Worm (Caenorhabditis elegans) whole organism, mixed stage, embryonic: ENCODE results near the gene C37C3.11.
A peak's percentile ranks its signal among the peaks of the same experiment; 100 is the strongest.

Experiments
- M03D4.4 ChIP-seq: sonication (generic microtip); optimal IDR thresholded peaks from 2 replicates; lab custom pipeline; 2017; ENCODE audit warnings: mild to moderate bottlenecking, missing genetic modification characterization, missing compliant biosample characterization
- bed-3 ChIP-seq: fragments of 200-800 bp; sonication (Bioruptor generic); optimal IDR thresholded peaks from 3 replicates; lab custom pipeline; 2018; ENCODE audit warnings: mild to moderate bottlenecking, missing genetic modification characterization, moderate library complexity, missing compliant biosample characterization
- blmp-1 ChIP-seq: fragments of 150-350 bp; optimal IDR thresholded peaks from 2 replicates; lab custom pipeline; 2014; ENCODE audit warnings: missing biosample characterization, missing genetic modification characterization
- ceh-39 ChIP-seq: fragments of 150-350 bp; optimal IDR thresholded peaks from 2 replicates; lab custom pipeline; 2014; ENCODE audit warnings: missing biosample characterization, missing genetic modification characterization
- ceh-43 ChIP-seq: fragments of 200-800 bp; sonication (Bioruptor generic); optimal IDR thresholded peaks from 2 replicates; lab custom pipeline; 2018; ENCODE audit warnings: mild to moderate bottlenecking, missing genetic modification characterization, moderate library complexity, missing compliant biosample characterization
- ceh-83 ChIP-seq: fragments of 200-800 bp; sonication (Bioruptor generic); optimal IDR thresholded peaks from 2 replicates; lab custom pipeline; 2018; ENCODE audit warnings: mild to moderate bottlenecking, missing genetic modification characterization, missing compliant biosample characterization
- ces-1 ChIP-seq: fragments of 150-350 bp; optimal IDR thresholded peaks from 2 replicates; lab custom pipeline; 2014; ENCODE audit warnings: missing biosample characterization, missing genetic modification reagents, missing genetic modification characterization
- cnd-1 ChIP-seq: fragments of 200-800 bp; sonication (Bioruptor generic); optimal IDR thresholded peaks from 2 replicates; lab custom pipeline; 2018; ENCODE audit warnings: mild to moderate bottlenecking, missing genetic modification characterization, missing compliant biosample characterization
- drap-1 ChIP-seq: fragments of 200-800 bp; sonication (Bioruptor generic); optimal IDR thresholded peaks from 3 replicates; lab custom pipeline; 2018; ENCODE audit warnings: mild to moderate bottlenecking, missing genetic modification characterization, missing compliant biosample characterization
- elt-1 ChIP-seq: sonication (generic microtip); optimal IDR thresholded peaks from 2 replicates; lab custom pipeline; 2017; ENCODE audit warnings: missing genetic modification characterization, mild to moderate bottlenecking, missing compliant biosample characterization, antibody characterized with exemption, moderate library complexity, borderline replicate concordance; ENCODE audit not compliant: insufficient read depth
- elt-3 ChIP-seq: fragments of 150-350 bp; optimal IDR thresholded peaks from 2 replicates; lab custom pipeline; 2014; ENCODE audit warnings: missing biosample characterization, missing genetic modification characterization
- flh-1 ChIP-seq: fragments of 200-800 bp; sonication (Bioruptor generic); optimal IDR thresholded peaks from 2 replicates; lab custom pipeline; 2018; ENCODE audit warnings: mild to moderate bottlenecking, missing genetic modification characterization, moderate library complexity, missing compliant biosample characterization
- hlh-1 ChIP-seq: fragments of 150-350 bp; optimal IDR thresholded peaks from 2 replicates; lab custom pipeline; 2014; ENCODE audit warnings: missing biosample characterization, missing genetic modification reagents, missing genetic modification characterization
- lin-13 ChIP-seq: fragments of 150-350 bp; optimal IDR thresholded peaks from 2 replicates; lab custom pipeline; 2014; ENCODE audit warnings: missing biosample characterization, missing genetic modification characterization
- lin-32 ChIP-seq: fragments of 200-800 bp; sonication (Bioruptor generic); optimal IDR thresholded peaks from 2 replicates; lab custom pipeline; 2018; ENCODE audit warnings: mild to moderate bottlenecking, missing genetic modification characterization, missing compliant biosample characterization
- lsy-2 ChIP-seq: fragments of 150-350 bp; optimal IDR thresholded peaks from 2 replicates; lab custom pipeline; 2014; ENCODE audit warnings: missing biosample characterization, missing genetic modification characterization
- mab-5 ChIP-seq: fragments of 150-350 bp; optimal IDR thresholded peaks from 2 replicates; lab custom pipeline; 2014; ENCODE audit warnings: missing biosample characterization, missing genetic modification characterization
- mep-1 ChIP-seq: fragments of 150-350 bp; optimal IDR thresholded peaks from 2 replicates; lab custom pipeline; 2017; ENCODE audit warnings: missing biosample characterization, missing genetic modification reagents, missing genetic modification characterization, inconsistent platforms
- mls-2 ChIP-seq: sonication (generic microtip); optimal IDR thresholded peaks from 2 replicates; lab custom pipeline; 2016; ENCODE audit warnings: mild to moderate bottlenecking, missing genetic modification characterization, moderate library complexity, missing compliant biosample characterization
- nhr-12 ChIP-seq: fragments of 150-350 bp; optimal IDR thresholded peaks from 2 replicates; lab custom pipeline; 2014; ENCODE audit warnings: missing biosample characterization, missing genetic modification characterization
- nhr-2 ChIP-seq: fragments of 150-350 bp; optimal IDR thresholded peaks from 2 replicates; lab custom pipeline; 2014; ENCODE audit warnings: missing biosample characterization, missing genetic modification characterization
- nhr-237 ChIP-seq: fragments of 150-350 bp; optimal IDR thresholded peaks from 2 replicates; lab custom pipeline; 2014; ENCODE audit warnings: missing biosample characterization, missing genetic modification characterization
- nhr-28 ChIP-seq: fragments of 150-350 bp; optimal IDR thresholded peaks from 2 replicates; lab custom pipeline; 2014; ENCODE audit warnings: missing biosample characterization, missing genetic modification characterization
- nhr-76 ChIP-seq: sonication (generic microtip); optimal IDR thresholded peaks from 2 replicates; lab custom pipeline; 2017; ENCODE audit warnings: missing biosample characterization, missing genetic modification characterization
- pha-4 ChIP-seq: fragments of 150-350 bp; optimal IDR thresholded peaks from 2 replicates; lab custom pipeline; 2018; ENCODE audit warnings: missing biosample characterization, missing genetic modification reagents, missing genetic modification characterization
- snpc-4 ChIP-seq: fragments of 150-350 bp; optimal IDR thresholded peaks from 2 replicates; lab custom pipeline; 2014; ENCODE audit warnings: missing biosample characterization, missing genetic modification characterization
- sptf-1 ChIP-seq: sonication (generic microtip); optimal IDR thresholded peaks from 2 replicates; lab custom pipeline; 2017; ENCODE audit warnings: mild to moderate bottlenecking, missing genetic modification characterization, moderate library complexity, missing compliant biosample characterization
- tbx-8 ChIP-seq: fragments of 200-800 bp; sonication (Bioruptor generic); optimal IDR thresholded peaks from 2 replicates; lab custom pipeline; 2018; ENCODE audit warnings: mild to moderate bottlenecking, missing genetic modification characterization, moderate library complexity, missing compliant biosample characterization
- unc-120 ChIP-seq: sonication (generic microtip); optimal IDR thresholded peaks from 2 replicates; lab custom pipeline; 2017; ENCODE audit warnings: missing genetic modification characterization, missing compliant biosample characterization; ENCODE audit not compliant: poor library complexity, severe bottlenecking
- unc-39 ChIP-seq: fragments of 150-350 bp; optimal IDR thresholded peaks from 2 replicates; lab custom pipeline; 2014; ENCODE audit warnings: missing biosample characterization, missing genetic modification characterization
- zip-8 ChIP-seq: fragments of 150-350 bp; optimal IDR thresholded peaks from 2 replicates; lab custom pipeline; 2014; ENCODE audit warnings: missing biosample characterization, missing genetic modification characterization
- ztf-11 ChIP-seq: fragments of 150-350 bp; optimal IDR thresholded peaks from 2 replicates; lab custom pipeline; 2014; ENCODE audit warnings: missing biosample characterization, missing genetic modification characterization

The C37C3.11 gene

ce11 chrV:7872945-7873344 is 8.4 kb upstream of the C37C3.11 start:
- TF ChIP-seq ces-1 (GFP tag; lab: Kevin White, UChicago) (peak; percentile 86), cnd-1 (no peak)

DNA sequence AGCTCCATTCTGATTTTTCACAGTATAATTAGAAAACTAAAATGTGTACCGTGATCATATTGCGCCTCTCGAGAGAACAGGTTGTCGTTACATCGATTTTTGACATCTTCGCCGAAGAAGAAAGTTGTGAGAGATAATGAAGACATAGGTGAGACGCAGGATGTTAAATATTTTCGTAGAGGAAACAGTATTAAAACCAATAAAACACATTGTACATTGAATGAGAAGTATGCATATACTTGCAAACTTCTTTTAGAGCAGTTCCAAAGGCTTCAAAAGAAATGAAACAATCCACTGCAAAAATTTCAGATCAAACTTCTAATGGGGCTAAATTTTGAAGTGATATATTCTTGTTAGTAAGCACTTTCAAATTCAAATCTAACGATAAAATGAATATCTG is 6.1 kb upstream of the C37C3.11 start, which contains the start of gene nipi-4:
Gene nipi-4, minus strand, starts transcription at position 101 of the 400 bp plus-strand sequence.
- TF ChIP-seq nhr-76 (tag; lab: Kevin White, UChicago) (no peak), ztf-11 (no peak), unc-39 (tag; lab: Kevin White, UChicago) (no peak), nhr-12 (no peak), hlh-1 (tag; lab: Kevin White, UChicago) (no peak), ceh-39 (tag; lab: Kevin White, UChicago) (no peak), drap-1 (GFP tag; lab: Kevin White, UChicago) (no peak), M03D4.4 (tag; lab: Kevin White, UChicago) (no peak), lsy-2 (no peak), ceh-83 (GFP tag; lab: Kevin White, UChicago) (no peak), nhr-2 (no peak), mep-1 (no peak), nhr-28 (no peak)

ce11 chrV:7863020-7863523 is 1.5 kb downstream of the C37C3.11 start, which contains the start of gene C37C3.10:
C37C3.10 (minus strand) TSS chrV:7863070.
- no peak for TF ChIP-seq lin-32 (GFP tag; lab: Kevin White, UChicago)
- TF ChIP-seq snpc-4 (tag; lab: Kevin White, UChicago) = no peak
- no peak for TF ChIP-seq mls-2 (tag; lab: Kevin White, UChicago)
- no peak for TF ChIP-seq ces-1 (GFP tag; lab: Kevin White, UChicago)
- no peak for TF ChIP-seq cnd-1
- TF ChIP-seq nhr-237 (tag; lab: Kevin White, UChicago) = no peak
- no peak for TF ChIP-seq lsy-2
- no peak for TF ChIP-seq elt-3
- no peak for TF ChIP-seq drap-1 (GFP tag; lab: Kevin White, UChicago)
- TF ChIP-seq sptf-1 (tag; lab: Kevin White, UChicago) = no peak
- no peak for TF ChIP-seq bed-3
- no peak for TF ChIP-seq pha-4 (tag; lab: Kevin White, UChicago)
- no peak for TF ChIP-seq M03D4.4 (tag; lab: Kevin White, UChicago)
- TF ChIP-seq flh-1 = no peak
- TF ChIP-seq tbx-8 (GFP tag; lab: Kevin White, UChicago) = no peak
- no peak for TF ChIP-seq unc-120 (tag; lab: Kevin White, UChicago)
- TF ChIP-seq ceh-43 (GFP tag; lab: Kevin White, UChicago) = no peak
- no peak for TF ChIP-seq blmp-1 (tag; lab: Kevin White, UChicago)
- no peak for TF ChIP-seq elt-1 (tag; lab: Kevin White, UChicago)

- TF ChIP-seq ceh-39 (tag; lab: Kevin White, UChicago) (no peak), nhr-76 (tag; lab: Kevin White, UChicago) (no peak), unc-120 (tag; lab: Kevin White, UChicago) (no peak), cnd-1 (no peak), ceh-43 (GFP tag; lab: Kevin White, UChicago) (no peak), ceh-83 (GFP tag; lab: Kevin White, UChicago) (no peak), lin-13 (tag; lab: Kevin White, UChicago) (no peak), elt-1 (tag; lab: Kevin White, UChicago) (no peak), hlh-1 (tag; lab: Kevin White, UChicago) (no peak), drap-1 (GFP tag; lab: Kevin White, UChicago) (no peak), lsy-2 (no peak), mab-5 (tag; lab: Kevin White, UChicago) (no peak), flh-1 (no peak), zip-8 (tag; lab: Kevin White, UChicago) (no peak), elt-3 (no peak), nhr-28 (no peak), blmp-1 (tag; lab: Kevin White, UChicago) (no peak), snpc-4 (tag; lab: Kevin White, UChicago) (no peak), ces-1 (GFP tag; lab: Kevin White, UChicago) (no peak), ztf-11 (no peak)
- TF ChIP-seq, all 35 proteins: peak for 0
Observed at ce11 chrV:7861792-7862191, 2.8 kb downstream of the C37C3.11 start, which contains the start of gene C37C3.17. C37C3.17 (minus strand) TSS chrV:7861892.
